Fruit fly (Drosophila melanogaster): Measurements from ENCODE around the gene Gbeta76C.
"Not testable (repeated sequence)": the region's sequence is repeated elsewhere in the genome, so short reads cannot be mapped to it uniquely, and the experiment has no call there.

Gbeta76C gene

DNA sequence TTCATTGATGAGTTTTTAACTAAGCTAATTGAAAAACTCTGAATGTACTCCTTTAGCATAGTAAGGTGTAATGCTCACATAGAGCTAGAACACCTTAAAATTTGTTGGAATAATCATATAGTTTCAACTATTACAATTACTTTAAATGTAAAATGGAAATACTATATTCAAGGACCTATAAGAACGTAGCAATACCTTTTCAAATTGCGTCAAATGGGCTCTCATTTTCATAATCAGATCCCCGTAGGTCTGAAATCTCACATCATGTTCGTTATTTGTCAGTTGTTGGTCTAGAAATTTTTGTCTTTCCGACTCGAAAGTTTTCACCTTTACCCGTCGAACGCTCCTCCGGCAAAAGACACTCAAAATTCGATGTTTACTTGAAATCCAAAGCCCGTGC is 41.3 kb downstream of the Gbeta76C start, which contains the start of gene CG42529:
CG42529 (plus strand) TSS at position 301 of the 400 bp plus-strand sequence.
- TF ChIP-seq CG11617, bab1, CG12768 (GFP tag; optimal IDR thresholded peaks at IDR 0.05): not testable (repeated sequence)

Measured in whole organism, adult.